Fruit fly (Drosophila melanogaster) whole organism, embryonic: ENCODE results near the gene ZnT77C.

Experiments
- Aef1 ChIP-seq: fragments of 200-800 bp; sonication (Bioruptor generic); IDR thresholded peaks from 3 replicates; pipeline ENCODE4 v1.3.6; 2022; ENCODE audit warnings: missing biosample characterization, missing genetic modification characterization
- CG10543 ChIP-seq: fragments of 200-800 bp; sonication (Bioruptor generic); optimal IDR thresholded peaks from 3 replicates; lab custom pipeline; 2017; ENCODE audit warnings: missing biosample characterization, mild to moderate bottlenecking, missing genetic modification characterization, moderate library complexity
- CG10979 ChIP-seq: fragments of 200-800 bp; sonication (Bioruptor generic); optimal IDR thresholded peaks from 2 replicates; lab custom pipeline; 2018; ENCODE audit warnings: missing biosample characterization, mild to moderate bottlenecking, missing genetic modification characterization, moderate library complexity
- CG12219 ChIP-seq: fragments of 200-800 bp; sonication (Bioruptor generic); optimal IDR thresholded peaks from 3 replicates; lab custom pipeline; 2018; ENCODE audit warnings: missing biosample characterization, mild to moderate bottlenecking, missing genetic modification characterization
- CG12299 ChIP-seq: fragments of 200-800 bp; sonication (Bioruptor generic); optimal IDR thresholded peaks from 2 replicates; lab custom pipeline; 2018; ENCODE audit warnings: missing biosample characterization, mild to moderate bottlenecking, missing genetic modification characterization
- CG14014 ChIP-seq: fragments of 200-800 bp; sonication (Bioruptor generic); IDR thresholded peaks from 2 replicates; pipeline ENCODE4 v1.3.6; 2022; ENCODE audit warnings: missing biosample characterization, missing genetic modification characterization
- CG14860 ChIP-seq: fragments of 200-800 bp; sonication (Bioruptor generic); IDR thresholded peaks from 3 replicates; pipeline ENCODE4 v1.3.6; 2022; ENCODE audit warnings: missing biosample characterization, missing genetic modification characterization; ENCODE audit not compliant: partially characterized antibody
- CG15073 ChIP-seq: fragments of 200-800 bp; sonication (Bioruptor generic); optimal IDR thresholded peaks from 2 replicates; lab custom pipeline; 2016; ENCODE audit warnings: missing biosample characterization, missing genetic modification characterization
- CG16813 ChIP-seq: fragments of 200-800 bp; sonication (Bioruptor generic); IDR thresholded peaks from 3 replicates; pipeline ENCODE4 v1.3.6; 2022; ENCODE audit warnings: missing biosample characterization, missing genetic modification characterization; ENCODE audit not compliant: partially characterized antibody
- CG18011 ChIP-seq: fragments of 200-800 bp; sonication (Bioruptor generic); optimal IDR thresholded peaks from 2 replicates; lab custom pipeline; 2017; ENCODE audit warnings: missing biosample characterization, missing genetic modification characterization, mild to moderate bottlenecking, moderate library complexity, missing genotype
- CG31224 ChIP-seq: fragments of 200-800 bp; sonication (Bioruptor generic); IDR thresholded peaks from 2 replicates; pipeline ENCODE4 v1.3.6; 2022; ENCODE audit warnings: missing biosample characterization, missing genetic modification characterization
- CG33213 ChIP-seq: fragments of 200-800 bp; sonication (Bioruptor generic); optimal IDR thresholded peaks from 3 replicates; lab custom pipeline; 2016; ENCODE audit warnings: missing biosample characterization, missing genetic modification characterization
- CG34376 ChIP-seq: fragments of 200-800 bp; sonication (Bioruptor generic); optimal IDR thresholded peaks from 2 replicates; lab custom pipeline; 2018; ENCODE audit warnings: missing biosample characterization, mild to moderate bottlenecking, missing genetic modification characterization
- CG34422 ChIP-seq: fragments of 200-800 bp; sonication (Bioruptor generic); IDR thresholded peaks from 3 replicates; pipeline ENCODE4 v1.3.6; 2022; ENCODE audit warnings: missing biosample characterization, missing genetic modification characterization
- CG4617 ChIP-seq: fragments of 200-800 bp; sonication (Bioruptor generic); optimal IDR thresholded peaks from 3 replicates; lab custom pipeline; 2016; ENCODE audit warnings: missing biosample characterization, missing genetic modification characterization, borderline replicate concordance
- CG6175 ChIP-seq: fragments of 200-800 bp; sonication (Bioruptor generic); IDR thresholded peaks from 3 replicates; pipeline ENCODE4 v1.3.6; 2022; ENCODE audit warnings: missing biosample characterization, missing genetic modification characterization
- CG6272 ChIP-seq: fragments of 200-800 bp; sonication (Bioruptor generic); IDR thresholded peaks from 2 replicates; pipeline ENCODE4 v1.3.6; 2022; ENCODE audit warnings: missing biosample characterization, missing genetic modification characterization
- CG6854 ChIP-seq: fragments of 200-800 bp; sonication (Bioruptor generic); optimal IDR thresholded peaks from 3 replicates; lab custom pipeline; 2017; ENCODE audit warnings: missing biosample characterization, mild to moderate bottlenecking, missing genetic modification characterization
- CG7745 ChIP-seq: fragments of 200-800 bp; sonication (Bioruptor generic); optimal IDR thresholded peaks from 2 replicates; lab custom pipeline; 2018; ENCODE audit warnings: missing biosample characterization, mild to moderate bottlenecking, missing genetic modification characterization, moderate library complexity
- CG8478 ChIP-seq: fragments of >200 bp; optimal IDR thresholded peaks from 2 replicates; lab custom pipeline; 2018
- CG8924 ChIP-seq: fragments of 200-800 bp; optimal IDR thresholded peaks from 3 replicates; lab custom pipeline; 2019; ENCODE audit warnings: missing biosample characterization, mild to moderate bottlenecking, missing genetic modification characterization, moderate library complexity
- D19B ChIP-seq: fragments of 200-800 bp; sonication (Bioruptor generic); optimal IDR thresholded peaks from 2 replicates; lab custom pipeline; 2017; ENCODE audit warnings: missing biosample characterization, mild to moderate bottlenecking, missing genetic modification characterization
- Dp ChIP-seq: fragments of 200-800 bp; sonication (Bioruptor generic); optimal IDR thresholded peaks from 2 replicates; lab custom pipeline; 2018; ENCODE audit warnings: missing biosample characterization, mild to moderate bottlenecking, missing genetic modification characterization, moderate library complexity
- HmgZ ChIP-seq: fragments of 200-800 bp; sonication (Bioruptor generic); optimal IDR thresholded peaks from 2 replicates; lab custom pipeline; 2018; ENCODE audit warnings: missing biosample characterization, mild to moderate bottlenecking, missing genetic modification characterization
- Hr51 ChIP-seq, 2 experiments: fragments of 200-800 bp; sonication (Bioruptor generic); optimal IDR thresholded peaks; 2 replicates in 1 of 2; 3 replicates in 1 of 2; lab custom pipeline; 2016 to 2018; ENCODE audit warnings: missing biosample characterization in 2 of 2, missing genetic modification characterization in 2 of 2, mild to moderate bottlenecking in 1 of 2, moderate library complexity in 1 of 2
- MESR4 ChIP-seq: fragments of 200-800 bp; sonication (Bioruptor generic); optimal IDR thresholded peaks from 2 replicates; lab custom pipeline; 2018; ENCODE audit warnings: missing biosample characterization, mild to moderate bottlenecking, missing genetic modification characterization, moderate library complexity
- Med ChIP-seq: fragments of 200-800 bp; sonication (Bioruptor generic); peaks from one replicate; lab custom pipeline; 2016; ENCODE audit warnings: missing biosample characterization, missing genetic modification characterization, mild to moderate bottlenecking, inconsistent platforms, moderate library complexity
- Myb ChIP-seq: fragments of 200-800 bp; sonication (Bioruptor generic); optimal IDR thresholded peaks from 2 replicates; lab custom pipeline; 2016; ENCODE audit warnings: missing biosample characterization, missing genetic modification characterization
- Sox100B ChIP-seq: fragments of 200-800 bp; sonication (Bioruptor generic); optimal IDR thresholded peaks from 3 replicates; lab custom pipeline; 2018; ENCODE audit warnings: missing biosample characterization, mild to moderate bottlenecking, missing genetic modification characterization
- YL-1 ChIP-seq: fragments of 200-800 bp; sonication (Bioruptor generic); optimal IDR thresholded peaks from 3 replicates; lab custom pipeline; 2017; ENCODE audit warnings: missing biosample characterization, mild to moderate bottlenecking, missing genetic modification characterization
- amos ChIP-seq: fragments of 200-800 bp; sonication (Bioruptor generic); IDR thresholded peaks from 2 replicates; pipeline ENCODE4 v1.3.6; 2022; ENCODE audit warnings: missing biosample characterization, missing genetic modification characterization; ENCODE audit not compliant: partially characterized antibody
- chn ChIP-seq: fragments of 200-800 bp; sonication (Bioruptor generic); optimal IDR thresholded peaks from 2 replicates; lab custom pipeline; 2016; ENCODE audit warnings: missing biosample characterization, missing genetic modification characterization
- crol ChIP-seq: fragments of 200-800 bp; sonication (Bioruptor generic); IDR thresholded peaks from 2 replicates; pipeline ENCODE4 v1.3.6; 2022; ENCODE audit warnings: missing biosample characterization, missing genetic modification characterization
- danr ChIP-seq: fragments of 200-800 bp; sonication (Bioruptor generic); IDR thresholded peaks from 2 replicates; pipeline ENCODE4 v1.3.6; 2022; ENCODE audit warnings: missing biosample characterization, missing genetic modification characterization
- dimm ChIP-seq: fragments of 200-800 bp; sonication (Bioruptor generic); IDR thresholded peaks from 2 replicates; pipeline ENCODE4 v1.3.6; 2022; ENCODE audit warnings: missing biosample characterization, missing genetic modification characterization
- disco-r ChIP-seq: fragments of 200-800 bp; sonication (Bioruptor generic); optimal IDR thresholded peaks from 2 replicates; lab custom pipeline; 2016; ENCODE audit warnings: missing biosample characterization, missing genetic modification characterization
- emc ChIP-seq: fragments of 200-800 bp; sonication (Bioruptor generic); optimal IDR thresholded peaks from 2 replicates; lab custom pipeline; 2016; ENCODE audit warnings: missing biosample characterization, missing genetic modification characterization
- fd102C ChIP-seq: fragments of 200-800 bp; sonication (Bioruptor generic); optimal IDR thresholded peaks from 2 replicates; lab custom pipeline; 2018; ENCODE audit warnings: missing biosample characterization, mild to moderate bottlenecking, missing genetic modification characterization, moderate library complexity
- gfzf ChIP-seq: fragments of 200-800 bp; sonication (Bioruptor generic); optimal IDR thresholded peaks from 2 replicates; lab custom pipeline; 2016; ENCODE audit warnings: missing biosample characterization, mild to moderate bottlenecking, missing genetic modification characterization, moderate library complexity
- gsb ChIP-seq: fragments of 200-800 bp; sonication (Bioruptor generic); IDR thresholded peaks from 2 replicates; pipeline ENCODE4 v1.3.6; 2022; ENCODE audit warnings: missing biosample characterization, missing genetic modification characterization
- hkb ChIP-seq, 2 experiments: fragments of 200-800 bp in 1 of 2; fragments of >200 bp in 1 of 2; sonication (Bioruptor generic) in 1 of 2; IDR thresholded peaks in 1 of 2; optimal IDR thresholded peaks in 1 of 2; 2 replicates each; pipeline versions ENCODE4 v1.3.6 to Lab custom; 2017 to 2022; ENCODE audit warnings: missing biosample characterization in 1 of 2, missing genetic modification characterization in 1 of 2
- ken ChIP-seq: fragments of 200-800 bp; sonication (Bioruptor generic); IDR thresholded peaks from 3 replicates; pipeline ENCODE4 v1.3.6; 2022; ENCODE audit warnings: missing biosample characterization, missing genetic modification characterization
- lbe ChIP-seq: fragments of 200-800 bp; sonication (Bioruptor generic); optimal IDR thresholded peaks from 2 replicates; lab custom pipeline; 2016; ENCODE audit warnings: missing biosample characterization, mild to moderate bottlenecking, missing genetic modification characterization
- mam ChIP-seq: fragments of 200-800 bp; sonication (Bioruptor generic); optimal IDR thresholded peaks from 3 replicates; lab custom pipeline; 2016; ENCODE audit warnings: missing biosample characterization, missing genetic modification characterization
- onecut ChIP-seq: fragments of 200-800 bp; sonication (Bioruptor generic); IDR thresholded peaks from 2 replicates; pipeline ENCODE4 v1.3.6; 2022; ENCODE audit warnings: missing biosample characterization, missing genetic modification characterization
- p53 ChIP-seq: fragments of 200-800 bp; sonication (Bioruptor generic); optimal IDR thresholded peaks from 2 replicates; lab custom pipeline; 2016; ENCODE audit warnings: missing biosample characterization, missing genetic modification characterization
- sens ChIP-seq: fragments of 200-800 bp; sonication (Bioruptor generic); peaks from one replicate; lab custom pipeline; 2016; ENCODE audit warnings: missing biosample characterization, missing genetic modification characterization
- sisA ChIP-seq: fragments of 200-800 bp; sonication (Bioruptor generic); IDR thresholded peaks from 2 replicates; pipeline ENCODE4 v1.3.6; 2022; ENCODE audit warnings: missing biosample characterization, missing genetic modification characterization
- slbo ChIP-seq: fragments of 200-800 bp; sonication (Bioruptor generic); IDR thresholded peaks from 2 replicates; pipeline ENCODE4 v1.3.6; 2022; ENCODE audit warnings: missing biosample characterization, missing genetic modification characterization
- tgo ChIP-seq: fragments of 200-800 bp; sonication (Bioruptor generic); IDR thresholded peaks from 3 replicates; pipeline ENCODE4 v1.3.6; 2022; ENCODE audit warnings: missing biosample characterization, missing genetic modification characterization

Gene ZnT77C

DNA sequence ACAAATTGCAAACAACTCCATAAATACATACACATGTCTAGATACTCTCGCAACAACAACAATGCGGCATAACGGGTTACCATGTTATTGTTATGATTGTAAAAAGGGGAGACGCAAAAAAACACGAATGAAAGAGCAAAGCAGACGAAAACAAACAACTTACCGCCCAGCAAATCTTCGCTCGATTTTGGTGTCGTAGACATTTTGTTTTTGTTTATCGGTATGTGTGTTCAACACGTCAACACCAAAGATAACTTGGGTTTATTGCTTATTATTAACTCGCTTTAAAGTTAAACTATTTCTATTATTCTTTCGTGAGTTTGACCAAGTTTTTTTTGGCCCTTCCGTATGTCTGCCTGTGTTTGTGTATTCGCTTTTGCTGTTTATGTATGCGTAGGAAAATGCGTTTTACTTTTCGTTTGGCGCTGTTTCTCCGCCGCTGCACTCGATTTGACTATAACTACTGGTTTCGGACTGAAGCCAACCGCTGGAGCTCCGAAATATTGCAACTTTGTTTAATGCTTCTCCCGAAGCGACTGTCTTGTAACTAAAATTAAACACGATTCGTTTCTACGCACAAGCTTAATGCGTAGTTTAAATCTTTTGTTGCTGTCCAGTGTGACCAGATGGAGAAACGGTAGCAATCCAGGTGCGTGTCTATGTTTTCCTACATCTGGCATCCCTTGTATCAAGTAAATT lies 24.2 kb upstream of the ZnT77C start, which contains the start of gene BNIP3 (continued):
- TF ChIP-seq CG10543 (GFP tag; lab: Kevin White, UChicago), result peak; percentile 68
- TF ChIP-seq chn (GFP tag; lab: Kevin White, UChicago), result no peak
- TF ChIP-seq sisA (GFP tag; lab: Robert Waterston, UW), result no peak
- peak; percentile 13; the same call in 1 of the 2 replicates for TF ChIP-seq onecut (GFP tag; lab: Robert Waterston, UW)
- no peak for TF ChIP-seq ken (GFP tag; lab: Robert Waterston, UW)
- no peak for TF ChIP-seq tgo
- peak; percentile 23; the same call in 1 of the 3 replicates for TF ChIP-seq CG34422
- no peak for TF ChIP-seq dimm (GFP tag; lab: Robert Waterston, UW)
- peak; percentile 12 for TF ChIP-seq lbe (GFP tag; lab: Kevin White, UChicago)
- TF ChIP-seq Hr51 (GFP tag; optimal IDR thresholded peaks at IDR 0.05; lab: Kevin White, UChicago), result no peak
- TF ChIP-seq hkb (optimal IDR thresholded peaks at IDR 0.05; lab: Kevin White, UChicago), result peak; percentile 34
- TF ChIP-seq hkb (GFP tag; IDR thresholded peaks at IDR 0.05; lab: Robert Waterston, UW), result no peak
- no peak for TF ChIP-seq CG15073 (GFP tag; lab: Kevin White, UChicago)
- no peak for TF ChIP-seq CG8478 (lab: Kevin White, UChicago)
- TF ChIP-seq gsb (GFP tag; lab: Robert Waterston, UW), result no peak
- TF ChIP-seq CG6854 (GFP tag; lab: Kevin White, UChicago), result no peak
- TF ChIP-seq CG7745 (tag; lab: Kevin White, UChicago), result no peak
- TF ChIP-seq sens (GFP tag; lab: Kevin White, UChicago), result peak; percentile 46
- no peak for TF ChIP-seq danr (GFP tag; lab: Robert Waterston, UW)
- peak; percentile 23; the same call in 1 of the 3 replicates for TF ChIP-seq Aef1 (GFP tag; lab: Robert Waterston, UW)
- TF ChIP-seq Sox100B (GFP tag; lab: Kevin White, UChicago), result no peak
- TF ChIP-seq disco-r (GFP tag; lab: Kevin White, UChicago), result no peak
- TF ChIP-seq YL-1, result peak; percentile 93
- peak; percentile 84 for TF ChIP-seq MESR4 (GFP tag; lab: Kevin White, UChicago)
- no peak for TF ChIP-seq CG14014 (GFP tag; lab: Robert Waterston, UW)
- TF ChIP-seq gfzf (GFP tag; lab: Kevin White, UChicago), result peak; percentile 82
- no peak for TF ChIP-seq fd102C (GFP tag; lab: Kevin White, UChicago)
- TF ChIP-seq slbo (GFP tag; lab: Robert Waterston, UW), result no peak
- TF ChIP-seq CG12299, result peak; percentile 8
- TF ChIP-seq CG33213, result no peak
- no peak for TF ChIP-seq D19B (GFP tag; lab: Kevin White, UChicago)
- no peak for TF ChIP-seq p53 (GFP tag; lab: Kevin White, UChicago)
- no peak for TF ChIP-seq CG10979
- no peak for TF ChIP-seq mam
- TF ChIP-seq Myb (GFP tag; lab: Kevin White, UChicago), result peak; percentile 95
- peak; percentile 47 for TF ChIP-seq HmgZ (tag; lab: Kevin White, UChicago)
- peak; percentile 7 for TF ChIP-seq CG4617
- peak; percentile 41; the same call in 1 of the 2 replicates for TF ChIP-seq amos (GFP tag; lab: Robert Waterston, UW)
- no peak for TF ChIP-seq CG6272 (GFP tag; lab: Robert Waterston, UW)
- no peak for TF ChIP-seq CG12219
- peak; percentile 78 for TF ChIP-seq Dp (GFP tag; lab: Kevin White, UChicago)
- TF ChIP-seq CG6175 (GFP tag; lab: Robert Waterston, UW), result no peak
- no peak for TF ChIP-seq CG31224
- peak; percentile 63 for TF ChIP-seq CG8924 (tag; lab: Kevin White, UChicago)
- TF ChIP-seq CG18011 (GFP tag; lab: Kevin White, UChicago), result no peak
- no peak for TF ChIP-seq CG16813 (GFP tag; lab: Robert Waterston, UW)
- no peak for TF ChIP-seq emc
- TF ChIP-seq CG34376, result peak; percentile 59
- TF ChIP-seq Med (GFP tag; lab: Kevin White, UChicago), result peak; percentile 51
- no peak for TF ChIP-seq crol (GFP tag; lab: Robert Waterston, UW)
- TF ChIP-seq CG14860, result no peak
